Fruit fly (Drosophila melanogaster) Kc167 (cell line): ENCODE data around the gene CG43783.

ENCODE experiments used
- Sin3A ChIP-seq: fragments of >200 bp; optimal IDR thresholded peaks from 2 replicates; lab custom pipeline; 2018; ENCODE audit warnings: missing external identifiers
- insv ChIP-seq: fragments of >200 bp; optimal IDR thresholded peaks from 3 replicates; lab custom pipeline; 2018; ENCODE audit warnings: missing external identifiers

dm6 chr3L:8985132-8985847 lies 31.2 kb upstream of the CG43783 start:
- TF ChIP-seq insv (lab: Kevin White, UChicago) (no peak), Sin3A (no peak)
